Fruit fly (Drosophila melanogaster) whole organism, pupa: ENCODE results near the gene CG13038.

Experiments used
- CG34367 ChIP-seq: fragments of 200-800 bp; sonication (Bioruptor generic); optimal IDR thresholded peaks from 2 replicates; lab custom pipeline; 2018; ENCODE audit warnings: missing biosample characterization, mild to moderate bottlenecking, missing genetic modification characterization
- Pif1A ChIP-seq: fragments of 200-800 bp; sonication (Bioruptor generic); optimal IDR thresholded peaks from 3 replicates; lab custom pipeline; 2016; ENCODE audit warnings: missing biosample characterization, missing genetic modification characterization

DNA sequence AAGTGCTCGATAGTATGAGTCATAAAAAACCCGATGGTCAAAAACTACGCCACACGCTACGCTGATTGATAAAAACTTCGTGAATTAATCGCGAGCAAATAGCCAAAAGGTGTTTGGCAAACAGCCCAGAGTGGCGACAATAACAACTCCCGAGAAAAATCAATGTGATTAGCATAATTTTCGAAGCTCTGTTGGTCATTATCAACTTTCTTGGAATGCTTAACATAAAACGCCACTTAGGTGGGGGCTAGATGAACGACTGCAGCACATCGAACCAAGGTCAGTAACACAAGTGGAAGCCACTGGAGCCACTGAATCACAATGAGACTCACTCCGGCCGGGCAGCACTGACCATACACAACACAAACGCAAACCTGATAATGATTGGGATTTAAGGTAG, 10.0 kb upstream of the CG13038 start:
- TF ChIP-seq CG34367 (no peak), Pif1A (GFP tag; lab: Kevin White, UChicago) (no peak)
